Fruit fly (Drosophila melanogaster): ENCODE data around the gene CG3792.
A peak's percentile ranks its signal among the peaks of the same experiment; 100 is the strongest.

The CG3792 gene

DNA sequence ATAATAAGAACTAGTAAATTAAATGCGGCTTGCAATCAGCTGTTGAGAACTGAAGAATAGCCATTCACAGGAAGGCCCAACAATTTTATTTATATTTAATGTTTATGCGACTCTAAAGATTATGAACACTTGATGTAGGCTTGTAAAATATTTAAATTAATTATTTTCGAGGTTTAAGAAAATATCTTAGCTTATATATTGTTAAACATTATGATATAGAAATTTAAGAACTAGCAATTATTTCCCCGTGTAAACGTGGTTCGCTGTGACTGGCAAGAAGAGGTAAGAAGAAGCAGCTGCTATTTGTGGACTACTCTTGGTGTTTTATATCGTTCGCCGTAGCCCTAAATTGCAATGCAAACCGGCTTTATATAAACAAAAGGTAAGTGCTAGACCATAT lies 31.8 kb upstream of the CG3792 start, which contains the start of the genes mRpL24 and betaggt-I:
Gene mRpL24 (minus strand): TSS at position 62 of the 400 bp plus-strand sequence.
Gene betaggt-I (plus strand): TSS at position 280 of the 400 bp plus-strand sequence.
- peak; percentile 92 for TF ChIP-seq Sox102F (GFP tag; optimal IDR thresholded peaks at IDR 0.05)
- peak; percentile 81 for TF ChIP-seq Eip93F (GFP tag; optimal IDR thresholded peaks at IDR 0.05)
- peak; percentile 89 to 94 for TF ChIP-seq ss (GFP tag; optimal IDR thresholded peaks at IDR 0.05)
- peak; percentile 97 for TF ChIP-seq CG15336 (GFP tag; IDR thresholded peaks at IDR 0.05)
- TF ChIP-seq salr (GFP tag; optimal IDR thresholded peaks at IDR 0.05), result peak in 1 of 2 experiments; percentile 94
- TF ChIP-seq Sox15 (GFP tag; optimal IDR thresholded peaks at IDR 0.05), result peak; percentile 96
- peak; percentile 98 for TF ChIP-seq CG10631 (GFP tag; optimal IDR thresholded peaks at IDR 0.05)
- TF ChIP-seq dac (GFP tag; optimal IDR thresholded peaks at IDR 0.05), result peak; percentile 93
- peak; percentile 97 for TF ChIP-seq pdm3 (GFP tag; optimal IDR thresholded peaks at IDR 0.05)
- peak; percentile 96 for TF ChIP-seq topi (GFP tag; optimal IDR thresholded peaks at IDR 0.05)
- peak; percentile 92 for TF ChIP-seq CG6276 (GFP tag; optimal IDR thresholded peaks at IDR 0.05)
- TF ChIP-seq Gug (GFP tag; IDR thresholded peaks at IDR 0.05), result peak; percentile 98
- peak; percentile 96 for TF ChIP-seq svp (GFP tag)
- TF ChIP-seq Met (GFP tag; optimal IDR thresholded peaks at IDR 0.05), result peak; percentile 95
- peak; percentile 90 for TF ChIP-seq Ets21C (GFP tag; optimal IDR thresholded peaks at IDR 0.05)
- peak; percentile 96 for TF ChIP-seq CG6792 (GFP tag; optimal IDR thresholded peaks at IDR 0.05)
- TF ChIP-seq net (GFP tag; optimal IDR thresholded peaks at IDR 0.05), result peak; percentile 96
- TF ChIP-seq achi (GFP tag; optimal IDR thresholded peaks at IDR 0.05), result peak; percentile 95
- TF ChIP-seq OdsH (GFP tag; optimal IDR thresholded peaks at IDR 0.05), result peak; percentile 98
- TF ChIP-seq CG8119 (GFP tag; IDR thresholded peaks at IDR 0.05), result peak; percentile 95
- TF ChIP-seq lz (GFP tag; optimal IDR thresholded peaks at IDR 0.05), result peak; percentile 97
- peak; percentile 89 for TF ChIP-seq CG11762 (GFP tag; optimal IDR thresholded peaks at IDR 0.05; ENCODE audit: insufficient read depth)
- TF ChIP-seq CG11294 (GFP tag; IDR thresholded peaks at IDR 0.05), result peak; percentile 96
- peak; percentile 90 for TF ChIP-seq CG6808 (GFP tag; optimal IDR thresholded peaks at IDR 0.05)
- peak; percentile 97 for TF ChIP-seq acj6 (GFP tag; optimal IDR thresholded peaks at IDR 0.05)
- TF ChIP-seq CG10669 (GFP tag; optimal IDR thresholded peaks at IDR 0.05), result peak; percentile 96
- TF ChIP-seq spab (GFP tag; optimal IDR thresholded peaks at IDR 0.05), result peak; percentile 92
- peak; percentile 94 for TF ChIP-seq Lpt (GFP tag; optimal IDR thresholded peaks at IDR 0.05)
- TF ChIP-seq CG3032 (tag; optimal IDR thresholded peaks at IDR 0.05), result peak; percentile 99
- TF ChIP-seq CG8319 (GFP tag; optimal IDR thresholded peaks at IDR 0.05), result peak; percentile 89
- peak; percentile 90 for TF ChIP-seq Hr39 (GFP tag; optimal IDR thresholded peaks at IDR 0.05)
- peak; percentile 97 for TF ChIP-seq CG32006 (GFP tag; optimal IDR thresholded peaks at IDR 0.05)
- peak; percentile 98 for TF ChIP-seq CG6163 (GFP tag; IDR thresholded peaks at IDR 0.05)
- peak; percentile 91 for TF ChIP-seq fd59A (GFP tag; optimal IDR thresholded peaks at IDR 0.05)
- peak; percentile 93 for TF ChIP-seq CG9139 (GFP tag; optimal IDR thresholded peaks at IDR 0.05)
- TF ChIP-seq Blimp-1 (GFP tag; optimal IDR thresholded peaks at IDR 0.05), result peak; percentile 87
- peak; percentile 89 for TF ChIP-seq vri (GFP tag; optimal IDR thresholded peaks at IDR 0.05)
- TF ChIP-seq Ets96B (tag; optimal IDR thresholded peaks at IDR 0.05), result peak; percentile 98
- peak; percentile 95 for TF ChIP-seq Smox (GFP tag; optimal IDR thresholded peaks at IDR 0.05)
- TF ChIP-seq CG16779 (tag; optimal IDR thresholded peaks at IDR 0.05), result peak; percentile 90
- TF ChIP-seq CG34406 (GFP tag; optimal IDR thresholded peaks at IDR 0.05), result peak; percentile 97
- TF ChIP-seq CG6854 (GFP tag; optimal IDR thresholded peaks at IDR 0.05), result peak; percentile 85
- peak; percentile 96 for TF ChIP-seq CG8632 (GFP tag; optimal IDR thresholded peaks at IDR 0.05)
- peak; percentile 92 for TF ChIP-seq CG11902 (GFP tag; optimal IDR thresholded peaks at IDR 0.05)
- TF ChIP-seq CG1621 (tag; optimal IDR thresholded peaks at IDR 0.05), result peak; percentile 91
- peak; percentile 94 for TF ChIP-seq Eip75B (GFP tag; optimal IDR thresholded peaks at IDR 0.05)
- no peak for TF ChIP-seq Hr38 (GFP tag; optimal IDR thresholded peaks at IDR 0.05)
- peak; percentile 97 for TF ChIP-seq CG3919 (GFP tag; optimal IDR thresholded peaks at IDR 0.05)
- TF ChIP-seq CG4318 (GFP tag; optimal IDR thresholded peaks at IDR 0.05), result peak; percentile 94
- TF ChIP-seq fd85E (GFP tag; optimal IDR thresholded peaks at IDR 0.05), result peak; percentile 28
- peak; percentile 98 for TF ChIP-seq esn (GFP tag; optimal IDR thresholded peaks at IDR 0.05)
- peak; percentile 90 for TF ChIP-seq CG7368 (GFP tag; optimal IDR thresholded peaks at IDR 0.05)

Data from whole organism, prepupa.